Fruit fly (Drosophila melanogaster): ENCODE measurements around the gene Pura.

dm6 chr3L:7650248-7650647 is 57.4 kb downstream of the Pura start, which contains the start of gene CG32373:
- TF ChIP-seq jim (GFP tag; optimal IDR thresholded peaks at IDR 0.05) (no peak), Hr78 (GFP tag; optimal IDR thresholded peaks at IDR 0.05) (no peak), CG32264 (GFP tag; optimal IDR thresholded peaks at IDR 0.05) (no peak), sage (GFP tag; optimal IDR thresholded peaks at IDR 0.05) (no peak), Hnf4 (GFP tag; optimal IDR thresholded peaks at IDR 0.05) (no peak)

Measured in whole organism, wandering third instar larva.